Fruit fly (Drosophila melanogaster): ENCODE results near the gene colt.

The colt gene

DNA sequence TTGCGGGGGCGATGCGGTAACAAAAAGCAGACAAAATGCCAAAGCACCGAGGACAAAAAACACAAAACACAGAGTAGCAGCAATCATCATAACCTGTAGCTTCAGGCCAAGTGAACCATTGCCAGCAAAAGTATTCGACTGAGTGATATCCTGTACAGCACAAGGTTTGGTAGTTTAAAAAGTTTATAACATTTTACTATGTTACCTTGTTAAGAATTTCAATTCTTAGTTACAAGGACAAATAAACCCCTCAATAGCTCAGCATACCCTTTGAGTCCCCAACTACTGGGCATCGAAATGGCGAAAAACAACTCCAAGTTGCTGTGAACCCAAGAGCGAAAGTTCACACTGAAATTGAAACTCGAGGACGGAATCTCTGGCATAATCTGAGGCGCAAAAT, 46.8 kb downstream of the colt start (continued):
- TF ChIP-seq CG7745 (tag; optimal IDR thresholded peaks at IDR 0.05) (no peak), Dbx (GFP tag; IDR thresholded peaks at IDR 0.05) (0 out of 3 replicates have a peak, but pooled peaks have one; percentile 31), Oaz (GFP tag; IDR thresholded peaks at IDR 0.05) (no peak; the same call in 1 of the 2 replicates), inv (GFP tag; IDR thresholded peaks at IDR 0.05; ENCODE audit: partially characterized antibody) (no peak), CG2875 (GFP tag; optimal IDR thresholded peaks at IDR 0.05) (no peak), Hand (GFP tag; optimal IDR thresholded peaks at IDR 0.05) (peak; percentile 4), wor (GFP tag; IDR thresholded peaks at IDR 0.05) (no peak), gsb (GFP tag; IDR thresholded peaks at IDR 0.05) (no peak), CG3847 (GFP tag; IDR thresholded peaks at IDR 0.05) (no peak), Bgb (GFP tag; IDR thresholded peaks at IDR 0.05; ENCODE audit: partially characterized antibody) (no peak), Stat92E (GFP tag; optimal IDR thresholded peaks at IDR 0.05) (no peak), PHDP (tag; optimal IDR thresholded peaks at IDR 0.05) (peak; percentile 17), TFAM (GFP tag; optimal IDR thresholded peaks at IDR 0.05) (no peak), CG11560 (tag; IDR thresholded peaks at IDR 0.05) (0 out of 3 replicates have a peak, but pooled peaks have one; percentile 28), ssp (GFP tag; IDR thresholded peaks at IDR 0.05) (no peak), H15 (GFP tag; IDR thresholded peaks at IDR 0.05) (peak; percentile 25; the same call in 1 of the 3 replicates), btn (GFP tag; optimal IDR thresholded peaks at IDR 0.05) (no peak), zf30C (GFP tag; optimal IDR thresholded peaks at IDR 0.05) (no peak), CG6854 (GFP tag; optimal IDR thresholded peaks at IDR 0.05) (no peak), pfk (GFP tag; optimal IDR thresholded peaks at IDR 0.05) (no peak), BtbVII (GFP tag; optimal IDR thresholded peaks at IDR 0.05) (no peak), Myb (GFP tag; optimal IDR thresholded peaks at IDR 0.05) (no peak), Hr51 (GFP tag; optimal IDR thresholded peaks at IDR 0.05) (peak in 1 of 2 experiments; percentile 39), Camta (GFP tag; optimal IDR thresholded peaks at IDR 0.05) (no peak), exex (tag; optimal IDR thresholded peaks at IDR 0.05) (no peak), CG6683 (GFP tag; optimal IDR thresholded peaks at IDR 0.05) (no peak), usp (GFP tag; optimal IDR thresholded peaks at IDR 0.05) (no peak), CG31224 (GFP tag; IDR thresholded peaks at IDR 0.05) (0 out of 2 replicates have a peak, but pooled peaks have one; percentile 10), CG7357 (GFP tag; IDR thresholded peaks at IDR 0.05) (no peak), cad (GFP tag; optimal IDR thresholded peaks at IDR 0.05) (no peak), dimm (GFP tag; IDR thresholded peaks at IDR 0.05) (no peak), cg (GFP tag; optimal IDR thresholded peaks at IDR 0.05) (no peak), kay (GFP tag; optimal IDR thresholded peaks at IDR 0.05) (no peak), scrt (GFP tag; optimal IDR thresholded peaks at IDR 0.05) (peak; percentile 83), zfh2 (GFP tag; optimal IDR thresholded peaks at IDR 0.05) (no peak), Antp (GFP tag; optimal IDR thresholded peaks at IDR 0.05) (peak; percentile 6), HLHmδ (GFP tag; optimal IDR thresholded peaks at IDR 0.05) (no peak)

DNA sequence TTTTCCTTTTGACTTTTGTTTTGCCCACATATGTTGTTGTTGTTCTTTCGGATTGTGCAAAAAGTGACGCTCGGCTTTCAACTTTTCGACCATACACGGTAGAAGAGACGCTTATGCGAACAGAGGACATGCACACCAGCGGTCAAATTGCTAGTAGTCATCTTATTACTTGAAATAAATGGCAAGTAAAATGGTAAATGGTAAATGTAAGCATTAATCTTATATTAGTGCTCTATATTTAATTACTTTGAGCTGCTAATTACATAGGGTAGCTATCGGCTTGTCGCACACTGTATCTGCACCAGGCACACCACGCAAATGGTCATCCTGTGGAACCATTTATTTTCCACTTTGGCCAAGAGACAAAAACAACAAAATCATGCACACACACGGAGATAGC, 48.6 kb downstream of the colt start:
- TF ChIP-seq CG3281 (GFP tag; optimal IDR thresholded peaks at IDR 0.05) (peak; percentile 11), lmd (GFP tag; IDR thresholded peaks at IDR 0.05) (peak; percentile 40), Chrac-16 (GFP tag; optimal IDR thresholded peaks at IDR 0.05) (peak; percentile 20), ap (GFP tag; IDR thresholded peaks at IDR 0.05) (0 out of 2 replicates have a peak, but pooled peaks have one; percentile 34), sisA (GFP tag; IDR thresholded peaks at IDR 0.05) (peak; percentile 51; the same call in 1 of the 2 replicates), bsh (GFP tag; optimal IDR thresholded peaks at IDR 0.05) (no peak), CG3726 (GFP tag; IDR thresholded peaks at IDR 0.05) (0 out of 3 replicates have a peak, but pooled peaks have one; percentile 15), CG14014 (GFP tag; IDR thresholded peaks at IDR 0.05) (peak; percentile 33; the same call in 1 of the 2 replicates), dmrt99B (tag; optimal IDR thresholded peaks at IDR 0.05) (peak; percentile 37), CG11695 (GFP tag; IDR thresholded peaks at IDR 0.05) (peak; percentile 26; the same call in 1 of the 3 replicates), ci (GFP tag; IDR thresholded peaks at IDR 0.05) (0 out of 3 replicates have a peak, but pooled peaks have one; percentile 53), Atf6 (GFP tag; IDR thresholded peaks at IDR 0.05) (peak; percentile 10; the same call in 1 of the 2 replicates), CG1603 (tag; optimal IDR thresholded peaks at IDR 0.05) (peak; percentile 53), CG6689 (GFP tag; IDR thresholded peaks at IDR 0.05) (0 out of 2 replicates have a peak, but pooled peaks have one; percentile 18), E2f1 (GFP tag; IDR thresholded peaks at IDR 0.05) (0 out of 2 replicates have a peak, but pooled peaks have one; percentile 25), ase (GFP tag; IDR thresholded peaks at IDR 0.05) (0 out of 3 replicates have a peak, but pooled peaks have one; percentile 21)
